Fruit fly (Drosophila melanogaster) whole organism, embryonic: Measurements from ENCODE around the gene nbs.

Experiments
- Aef1 ChIP-seq: fragments of 200-800 bp; sonication (Bioruptor generic); IDR thresholded peaks from 3 replicates; pipeline ENCODE4 v1.3.6; 2022; ENCODE audit warnings: missing biosample characterization, missing genetic modification characterization
- Asciz ChIP-seq: fragments of 200-800 bp; sonication (Bioruptor generic); optimal IDR thresholded peaks from 2 replicates; lab custom pipeline; 2017; ENCODE audit warnings: missing biosample characterization, mild to moderate bottlenecking, missing genetic modification characterization, missing genetic modification reagents
- B-H2 ChIP-seq: fragments of 200-800 bp; sonication (Bioruptor generic); optimal IDR thresholded peaks from 2 replicates; lab custom pipeline; 2018; ENCODE audit warnings: missing biosample characterization, mild to moderate bottlenecking, missing genetic modification characterization
- CG11723 ChIP-seq: fragments of 200-800 bp; sonication (Bioruptor generic); optimal IDR thresholded peaks from 2 replicates; lab custom pipeline; 2017; ENCODE audit warnings: missing biosample characterization, mild to moderate bottlenecking, missing genetic modification characterization
- CG12219 ChIP-seq: fragments of 200-800 bp; sonication (Bioruptor generic); optimal IDR thresholded peaks from 3 replicates; lab custom pipeline; 2018; ENCODE audit warnings: missing biosample characterization, mild to moderate bottlenecking, missing genetic modification characterization
- CG14965 ChIP-seq: fragments of 200-800 bp; sonication (Bioruptor generic); optimal IDR thresholded peaks from 2 replicates; lab custom pipeline; 2016; ENCODE audit warnings: missing biosample characterization, missing genetic modification characterization, borderline replicate concordance
- CG17912 ChIP-seq: fragments of 200-800 bp; sonication (Bioruptor generic); optimal IDR thresholded peaks from 2 replicates; lab custom pipeline; 2018; ENCODE audit warnings: missing biosample characterization, mild to moderate bottlenecking, missing genetic modification characterization
- CG18599 ChIP-seq: fragments of 200-800 bp; sonication (Bioruptor generic); optimal IDR thresholded peaks from 3 replicates; lab custom pipeline; 2017; ENCODE audit warnings: missing biosample characterization, missing genetic modification characterization, mild to moderate bottlenecking, moderate library complexity, missing genetic modification reagents
- CG2129 ChIP-seq: fragments of 200-800 bp; sonication (Bioruptor generic); IDR thresholded peaks from 2 replicates; pipeline ENCODE4 v1.3.6; 2022; ENCODE audit warnings: missing biosample characterization, missing genetic modification characterization; ENCODE audit not compliant: partially characterized antibody
- CG32532 ChIP-seq: fragments of 200-800 bp; sonication (Bioruptor generic); IDR thresholded peaks from 2 replicates; pipeline ENCODE4 v1.3.6; 2022; ENCODE audit warnings: missing biosample characterization, missing genetic modification characterization
- CG32772 ChIP-seq: fragments of 200-800 bp; sonication (Bioruptor generic); IDR thresholded peaks from 2 replicates; pipeline ENCODE4 v1.3.6; 2022; ENCODE audit warnings: missing biosample characterization, missing genetic modification characterization
- CG42726 ChIP-seq: fragments of 200-800 bp; sonication (Bioruptor generic); IDR thresholded peaks from 2 replicates; pipeline ENCODE4 v1.3.6; 2022; ENCODE audit warnings: missing biosample characterization, missing genetic modification characterization; ENCODE audit not compliant: partially characterized antibody
- CG4617 ChIP-seq: fragments of 200-800 bp; sonication (Bioruptor generic); optimal IDR thresholded peaks from 3 replicates; lab custom pipeline; 2016; ENCODE audit warnings: missing biosample characterization, missing genetic modification characterization, borderline replicate concordance
- CG7271 ChIP-seq: fragments of 200-800 bp; sonication (Bioruptor generic); optimal IDR thresholded peaks from 2 replicates; lab custom pipeline; 2018; ENCODE audit warnings: missing biosample characterization, mild to moderate bottlenecking, missing genetic modification characterization, moderate library complexity
- CG7556 ChIP-seq: fragments of 200-800 bp; sonication (Bioruptor generic); optimal IDR thresholded peaks from 2 replicates; lab custom pipeline; 2017; ENCODE audit warnings: missing biosample characterization, mild to moderate bottlenecking, missing genetic modification characterization
- CG8478 ChIP-seq: fragments of >200 bp; optimal IDR thresholded peaks from 2 replicates; lab custom pipeline; 2018
- CG8765 ChIP-seq: fragments of 200-800 bp; sonication (Bioruptor generic); IDR thresholded peaks from 2 replicates; pipeline ENCODE4 v1.3.6; 2022; ENCODE audit warnings: missing biosample characterization, missing genetic modification characterization
- CG9609 ChIP-seq: fragments of 200-800 bp; sonication (Bioruptor generic); optimal IDR thresholded peaks from 3 replicates; lab custom pipeline; 2016; ENCODE audit warnings: missing biosample characterization, missing genetic modification characterization
- CG9876 ChIP-seq: fragments of 200-800 bp; sonication (Bioruptor generic); optimal IDR thresholded peaks from 2 replicates; lab custom pipeline; 2016; ENCODE audit warnings: missing biosample characterization, missing genetic modification characterization
- Fer2 ChIP-seq: fragments of 200-800 bp; sonication (Bioruptor generic); optimal IDR thresholded peaks from 2 replicates; lab custom pipeline; 2018; ENCODE audit warnings: missing biosample characterization, mild to moderate bottlenecking, missing genetic modification characterization, moderate library complexity
- HHEX ChIP-seq: fragments of 200-800 bp; sonication (Bioruptor generic); optimal IDR thresholded peaks from 3 replicates; lab custom pipeline; 2017; ENCODE audit warnings: missing biosample characterization, mild to moderate bottlenecking, missing genetic modification characterization, missing genetic modification reagents
- HLH54F ChIP-seq: fragments of 200-800 bp; sonication (Bioruptor generic); optimal IDR thresholded peaks from 3 replicates; lab custom pipeline; 2016; ENCODE audit warnings: missing biosample characterization, missing genetic modification characterization
- MESR4 ChIP-seq: fragments of 200-800 bp; sonication (Bioruptor generic); optimal IDR thresholded peaks from 2 replicates; lab custom pipeline; 2018; ENCODE audit warnings: missing biosample characterization, mild to moderate bottlenecking, missing genetic modification characterization, moderate library complexity
- Mrtf ChIP-seq: fragments of 200-800 bp; sonication (Bioruptor generic); IDR thresholded peaks from 3 replicates; pipeline ENCODE4 v1.3.6; 2022; ENCODE audit warnings: missing biosample characterization, missing genetic modification characterization
- NFAT ChIP-seq: fragments of 200-800 bp; sonication (Bioruptor generic); IDR thresholded peaks from 2 replicates; pipeline ENCODE4 v1.3.6; 2022; ENCODE audit warnings: missing biosample characterization, missing genetic modification characterization
- Nf-YA ChIP-seq: fragments of 200-800 bp; sonication (Bioruptor generic); IDR thresholded peaks from 2 replicates; pipeline ENCODE4 v1.3.6; 2022; ENCODE audit warnings: missing biosample characterization, missing genetic modification characterization
- Scr ChIP-seq: fragments of 200-800 bp; sonication (Bioruptor generic); IDR thresholded peaks from 2 replicates; pipeline ENCODE4 v1.3.6; 2022; ENCODE audit warnings: missing biosample characterization, missing genetic modification characterization; ENCODE audit not compliant: partially characterized antibody
- Sry-β ChIP-seq: fragments of 200-800 bp; sonication (Bioruptor generic); optimal IDR thresholded peaks from 2 replicates; lab custom pipeline; 2018; ENCODE audit warnings: missing biosample characterization, mild to moderate bottlenecking, missing genetic modification characterization, moderate library complexity
- ato ChIP-seq: fragments of 200-800 bp; sonication (Bioruptor generic); IDR thresholded peaks from 2 replicates; pipeline ENCODE4 v1.3.6; 2022; ENCODE audit warnings: missing biosample characterization, missing genetic modification characterization; ENCODE audit not compliant: partially characterized antibody
- cas ChIP-seq: fragments of 200-800 bp; sonication (Bioruptor generic); IDR thresholded peaks from 2 replicates; pipeline ENCODE4 v1.3.6; 2022; ENCODE audit warnings: missing biosample characterization, missing genetic modification characterization
- corto ChIP-seq: fragments of 200-800 bp; sonication (Bioruptor generic); optimal IDR thresholded peaks from 2 replicates; lab custom pipeline; 2016; ENCODE audit warnings: missing biosample characterization, mild to moderate bottlenecking, missing genetic modification characterization, moderate library complexity
- dati ChIP-seq: fragments of 200-800 bp; sonication (Bioruptor generic); IDR thresholded peaks from 2 replicates; pipeline ENCODE4 v1.3.6; 2022; ENCODE audit warnings: missing biosample characterization, missing genetic modification characterization
- ems ChIP-seq: fragments of 200-800 bp; sonication (Bioruptor generic); optimal IDR thresholded peaks from 3 replicates; lab custom pipeline; 2016; ENCODE audit warnings: missing biosample characterization, missing genetic modification characterization
- esg ChIP-seq: fragments of 200-800 bp; sonication (Bioruptor generic); conservative IDR thresholded peaks from 2 replicates; pipeline ENCODE4 v1.3.6; 2022; ENCODE audit warnings: missing biosample characterization, missing genetic modification characterization
- gcm ChIP-seq: fragments of 200-800 bp; sonication (Bioruptor generic); optimal IDR thresholded peaks from 2 replicates; lab custom pipeline; 2019; ENCODE audit warnings: missing biosample characterization, mild to moderate bottlenecking, missing genetic modification characterization, moderate library complexity
- grau ChIP-seq: fragments of 200-800 bp; optimal IDR thresholded peaks from 3 replicates; lab custom pipeline; 2019; ENCODE audit warnings: missing biosample characterization, mild to moderate bottlenecking, missing genetic modification characterization, moderate library complexity
- gt ChIP-seq: fragments of 200-800 bp; sonication (Bioruptor generic); IDR thresholded peaks from 2 replicates; pipeline ENCODE4 v1.3.6; 2022; ENCODE audit warnings: missing biosample characterization, missing genetic modification characterization
- hb ChIP-seq: fragments of 200-800 bp; sonication (Bioruptor generic); IDR thresholded peaks from 3 replicates; pipeline ENCODE4 v1.3.6; 2022; ENCODE audit warnings: missing biosample characterization, missing genetic modification characterization; ENCODE audit not compliant: partially characterized antibody
- her ChIP-seq: fragments of 200-800 bp; sonication (Bioruptor generic); optimal IDR thresholded peaks from 2 replicates; lab custom pipeline; 2016; ENCODE audit warnings: missing biosample characterization, missing genetic modification characterization
- kah ChIP-seq: fragments of 200-800 bp; sonication (Bioruptor generic); optimal IDR thresholded peaks from 2 replicates; lab custom pipeline; 2018; ENCODE audit warnings: missing biosample characterization, mild to moderate bottlenecking, missing genetic modification characterization
- mam ChIP-seq: fragments of 200-800 bp; sonication (Bioruptor generic); optimal IDR thresholded peaks from 3 replicates; lab custom pipeline; 2016; ENCODE audit warnings: missing biosample characterization, missing genetic modification characterization
- onecut ChIP-seq: fragments of 200-800 bp; sonication (Bioruptor generic); IDR thresholded peaks from 2 replicates; pipeline ENCODE4 v1.3.6; 2022; ENCODE audit warnings: missing biosample characterization, missing genetic modification characterization
- pb ChIP-seq: fragments of 200-800 bp; sonication (Bioruptor generic); optimal IDR thresholded peaks from 3 replicates; lab custom pipeline; 2016; ENCODE audit warnings: missing biosample characterization, missing genetic modification characterization
- phol ChIP-seq: fragments of 200-800 bp; sonication (Bioruptor generic); optimal IDR thresholded peaks from 3 replicates; lab custom pipeline; 2018; ENCODE audit warnings: missing biosample characterization, mild to moderate bottlenecking, missing genetic modification characterization, moderate library complexity
- pita ChIP-seq: fragments of 200-800 bp; sonication (Bioruptor generic); optimal IDR thresholded peaks from 2 replicates; lab custom pipeline; 2017; ENCODE audit warnings: missing biosample characterization, mild to moderate bottlenecking, missing genetic modification characterization
- scrt ChIP-seq: fragments of 200-800 bp; sonication (Bioruptor generic); optimal IDR thresholded peaks from 2 replicates; lab custom pipeline; 2018; ENCODE audit warnings: missing biosample characterization, mild to moderate bottlenecking, missing genetic modification characterization, moderate library complexity
- tna ChIP-seq: fragments of 200-800 bp; sonication (Bioruptor generic); IDR thresholded peaks from 2 replicates; pipeline ENCODE4 v1.3.6; 2022; ENCODE audit warnings: missing biosample characterization, missing genetic modification characterization; ENCODE audit not compliant: partially characterized antibody
- ttk ChIP-seq: fragments of 200-800 bp; sonication (Bioruptor generic); IDR thresholded peaks from 2 replicates; pipeline ENCODE4 v2.1.2; 2022; ENCODE audit warnings: missing biosample characterization, missing genetic modification characterization
- usp ChIP-seq: fragments of >200 bp; optimal IDR thresholded peaks from 2 replicates; lab custom pipeline; 2017; ENCODE audit warnings: missing biosample characterization, missing genetic modification characterization
- wdn ChIP-seq: fragments of 200-800 bp; sonication (Bioruptor generic); IDR thresholded peaks from 2 replicates; pipeline ENCODE4 v1.3.6; 2022; ENCODE audit warnings: missing biosample characterization, missing genetic modification characterization
- wor ChIP-seq: fragments of 200-800 bp; sonication (Bioruptor generic); IDR thresholded peaks from 2 replicates; pipeline ENCODE4 v1.3.6; 2022; ENCODE audit warnings: missing biosample characterization, missing genetic modification characterization

Gene nbs

DNA sequence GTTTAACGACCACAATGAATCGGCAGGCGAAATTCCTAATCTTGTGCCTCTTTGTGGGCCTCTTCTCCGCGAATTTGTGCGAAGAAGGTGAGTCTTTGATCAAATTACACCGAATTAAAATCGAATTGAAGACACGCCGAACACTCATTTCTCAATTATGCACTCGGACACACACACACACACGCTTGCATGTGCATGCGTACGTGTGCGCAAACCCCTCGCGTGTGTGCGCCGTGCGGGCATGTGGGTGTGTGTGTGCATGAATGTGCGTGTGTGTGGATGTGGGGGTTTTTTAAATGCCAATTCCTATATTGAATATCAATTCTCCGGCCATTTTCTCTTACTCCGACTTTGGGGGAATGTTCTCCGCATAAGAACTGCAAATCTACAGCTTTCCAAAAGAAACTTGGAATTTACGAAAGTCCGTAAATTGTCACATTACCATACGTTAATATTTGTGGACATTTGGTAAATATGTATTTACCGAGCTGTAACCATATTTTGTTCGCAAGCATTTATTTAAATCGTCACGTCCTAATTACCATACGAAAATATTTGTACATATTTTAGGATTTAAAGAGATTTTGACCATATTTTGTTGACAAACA lies 8.4 kb downstream of the nbs start (continued):
- TF ChIP-seq CG18599 = peak; percentile 9
- TF ChIP-seq Scr = no peak
- TF ChIP-seq Fer2 = no peak
- TF ChIP-seq tna (GFP tag; lab: Robert Waterston, UW) = no peak
- TF ChIP-seq esg = no peak
- no peak for TF ChIP-seq HLH54F (GFP tag; lab: Kevin White, UChicago)
- TF ChIP-seq CG8478 (lab: Kevin White, UChicago) = peak; percentile 88
- TF ChIP-seq Mrtf (GFP tag; lab: Robert Waterston, UW) = no peak
- peak; percentile 56 for TF ChIP-seq gcm (GFP tag; lab: Kevin White, UChicago)
- no peak for TF ChIP-seq kah (GFP tag; lab: Kevin White, UChicago)
- no peak for TF ChIP-seq Aef1 (GFP tag; lab: Robert Waterston, UW)
- peak; percentile 30 for TF ChIP-seq Asciz (GFP tag; lab: Kevin White, UChicago)
- no peak for TF ChIP-seq CG7556 (GFP tag; lab: Kevin White, UChicago)
- TF ChIP-seq CG7271 (tag; lab: Kevin White, UChicago) = no peak
- TF ChIP-seq corto (GFP tag; lab: Kevin White, UChicago) = no peak
- no peak for TF ChIP-seq CG9876 (GFP tag; lab: Kevin White, UChicago)
- no peak for TF ChIP-seq scrt (GFP tag; lab: Kevin White, UChicago)
- no peak for TF ChIP-seq CG11723
- no peak for TF ChIP-seq ttk
- TF ChIP-seq her (GFP tag; lab: Kevin White, UChicago) = no peak
- no peak for TF ChIP-seq CG32532 (GFP tag; lab: Robert Waterston, UW)
- TF ChIP-seq pb (GFP tag; lab: Kevin White, UChicago) = no peak
- TF ChIP-seq onecut (GFP tag; lab: Robert Waterston, UW) = 0 out of 2 replicates have a peak, but pooled peaks have one; percentile 3
- TF ChIP-seq HHEX (GFP tag; lab: Kevin White, UChicago) = no peak
- TF ChIP-seq usp (GFP tag; lab: Kevin White, UChicago) = no peak
- TF ChIP-seq NFAT (GFP tag; lab: Robert Waterston, UW) = no peak
- TF ChIP-seq CG2129 (GFP tag; lab: Robert Waterston, UW) = no peak; the same call in 1 of the 2 replicates
- no peak for TF ChIP-seq ato
- TF ChIP-seq CG14965 (GFP tag; lab: Kevin White, UChicago) = no peak
- no peak for TF ChIP-seq CG8765
- TF ChIP-seq Nf-YA (GFP tag; lab: Robert Waterston, UW) = no peak
- TF ChIP-seq gt (GFP tag; lab: Robert Waterston, UW) = no peak
- TF ChIP-seq CG32772 (GFP tag; lab: Robert Waterston, UW) = no peak
- peak; percentile 76 for TF ChIP-seq MESR4 (GFP tag; lab: Kevin White, UChicago)
- no peak for TF ChIP-seq wor (GFP tag; lab: Robert Waterston, UW)
- TF ChIP-seq hb = no peak
- TF ChIP-seq CG4617 (GFP tag; lab: Kevin White, UChicago) = peak; percentile 22
- TF ChIP-seq CG12219 = no peak
- TF ChIP-seq dati (GFP tag; lab: Robert Waterston, UW) = no peak
- no peak for TF ChIP-seq CG9609 (GFP tag; lab: Kevin White, UChicago)
- TF ChIP-seq phol (tag; lab: Kevin White, UChicago) = no peak
- no peak for TF ChIP-seq CG42726
- no peak for TF ChIP-seq ems (GFP tag; lab: Kevin White, UChicago)
- TF ChIP-seq cas (GFP tag; lab: Robert Waterston, UW) = no peak
- TF ChIP-seq grau (tag; lab: Kevin White, UChicago) = no peak
- TF ChIP-seq CG17912 (GFP tag; lab: Kevin White, UChicago) = peak; percentile 2
- TF ChIP-seq pita (GFP tag; lab: Kevin White, UChicago) = no peak
- TF ChIP-seq mam (GFP tag; lab: Kevin White, UChicago) = no peak
- TF ChIP-seq Sry-β (GFP tag; lab: Kevin White, UChicago) = no peak
- TF ChIP-seq wdn = no peak
- TF ChIP-seq B-H2 (GFP tag; lab: Kevin White, UChicago) = no peak
